Worm (Caenorhabditis elegans) whole organism, L4 larva: ENCODE data around the gene ZK105.13.

Experiments
- F10B5.3 ChIP-seq: sonication (generic microtip); optimal IDR thresholded peaks from 2 replicates; lab custom pipeline; 2016; ENCODE audit warnings: mild to moderate bottlenecking, missing genetic modification characterization, missing compliant biosample characterization
- R02D3.7 ChIP-seq: fragments of 150-350 bp; sonication (generic microtip); optimal IDR thresholded peaks from 3 replicates; lab custom pipeline; 2014; ENCODE audit warnings: missing biosample characterization, missing genetic modification characterization
- T20F7.1 ChIP-seq: fragments of 200-800 bp; sonication (Bioruptor generic); optimal IDR thresholded peaks from 2 replicates; lab custom pipeline; 2018; ENCODE audit warnings: mild to moderate bottlenecking, missing genetic modification characterization, missing compliant biosample characterization
- T26A8.4 ChIP-seq: fragments of 200-800 bp; sonication (Bioruptor generic); IDR thresholded peaks from 2 replicates; pipeline ENCODE4 v1.3.6; 2022; ENCODE audit warnings: missing genetic modification characterization, missing compliant biosample characterization
- Y48G9A.11 ChIP-seq: fragments of 200-800 bp; sonication (Bioruptor generic); IDR thresholded peaks from 2 replicates; pipeline ENCODE4 v1.3.6; 2022; ENCODE audit warnings: missing genetic modification reagents, missing genetic modification characterization, missing compliant biosample characterization
- Y5F2A.4 ChIP-seq: fragments of 200-800 bp; sonication (Bioruptor generic); optimal IDR thresholded peaks from 2 replicates; lab custom pipeline; 2018; ENCODE audit warnings: mild to moderate bottlenecking, missing genetic modification characterization, missing compliant biosample characterization
- ZK337.2 ChIP-seq: fragments of 200-800 bp; sonication (Bioruptor generic); IDR thresholded peaks from 2 replicates; pipeline ENCODE4 v1.3.6; 2022; ENCODE audit warnings: missing genetic modification reagents, missing genetic modification characterization, missing compliant biosample characterization
- ZK546.5 ChIP-seq, 2 experiments: sonication (generic microtip); optimal IDR thresholded peaks; 2 replicates each; lab custom pipeline; 2017; ENCODE audit warnings: missing biosample characterization in 2 of 2, missing genetic modification characterization in 2 of 2
- aha-1 ChIP-seq: fragments of 150-350 bp; peaks from one replicate; lab custom pipeline; 2014; ENCODE audit warnings: missing biosample characterization, missing genetic modification characterization
- ama-1 ChIP-seq: fragments of 150-350 bp; optimal IDR thresholded peaks from 2 replicates; lab custom pipeline; 2014; ENCODE audit warnings: inconsistent platforms, mixed read lengths
- ceh-20 ChIP-seq: fragments of 200-800 bp; sonication (Bioruptor generic); IDR thresholded peaks from 2 replicates; pipeline ENCODE4 v1.3.6; 2022; ENCODE audit warnings: missing genetic modification reagents, missing genetic modification characterization, missing compliant biosample characterization
- ceh-28 ChIP-seq: fragments of 150-350 bp; optimal IDR thresholded peaks from 2 replicates; lab custom pipeline; 2014; ENCODE audit warnings: missing biosample characterization, missing genetic modification reagents, missing genetic modification characterization
- ceh-44 ChIP-seq: fragments of 200-800 bp; sonication (Bioruptor generic); IDR thresholded peaks from 2 replicates; pipeline ENCODE4 v1.3.6; 2022; ENCODE audit warnings: missing genetic modification reagents, missing genetic modification characterization, missing compliant biosample characterization
- ctbp-1 ChIP-seq: fragments of 200-800 bp; sonication (Bioruptor generic); IDR thresholded peaks from 2 replicates; pipeline ENCODE4 v1.3.6; 2022; ENCODE audit warnings: missing genetic modification reagents, missing genetic modification characterization, missing compliant biosample characterization
- daf-12 ChIP-seq: fragments of 150-350 bp; optimal IDR thresholded peaks from 2 replicates; lab custom pipeline; 2014; ENCODE audit warnings: missing biosample characterization, missing genetic modification reagents, missing genetic modification characterization
- daf-16 ChIP-seq, 3 experiments: sonication (generic microtip); optimal IDR thresholded peaks; 2 replicates each; lab custom pipeline; 2016 to 2017; ENCODE audit warnings: missing genetic modification characterization in 3 of 3, missing genetic modification reagents in 3 of 3, mild to moderate bottlenecking in 2 of 3, missing compliant biosample characterization in 2 of 3, missing biosample characterization in 1 of 3, moderate library complexity in 1 of 3
- daf-19 ChIP-seq: fragments of 200-800 bp; sonication (Bioruptor generic); conservative IDR thresholded peaks from 2 replicates; pipeline ENCODE4 v1.3.6; 2022; ENCODE audit warnings: missing genetic modification characterization, missing compliant biosample characterization
- dmd-8 ChIP-seq: fragments of 200-800 bp; sonication (Bioruptor generic); IDR thresholded peaks from 2 replicates; pipeline ENCODE4 v1.3.6; 2022; ENCODE audit warnings: missing genetic modification characterization, missing compliant biosample characterization
- duxl-1 ChIP-seq: sonication (generic microtip); optimal IDR thresholded peaks from 2 replicates; lab custom pipeline; 2016; ENCODE audit warnings: mild to moderate bottlenecking, missing genetic modification characterization, moderate library complexity, missing compliant biosample characterization; ENCODE audit not compliant: poor library complexity
- egl-43 ChIP-seq: fragments of 200-800 bp; sonication (Bioruptor generic); IDR thresholded peaks from 2 replicates; pipeline ENCODE4 v1.3.6; 2022; ENCODE audit warnings: missing genetic modification reagents, missing genetic modification characterization, missing compliant biosample characterization
- hlh-30 ChIP-seq: sonication (generic microtip); optimal IDR thresholded peaks from 2 replicates; lab custom pipeline; 2017; ENCODE audit warnings: antibody characterized with exemption, mild to moderate bottlenecking, missing genetic modification characterization, missing compliant biosample characterization; ENCODE audit not compliant: insufficient read depth
- hmg-1.1 ChIP-seq: fragments of 200-800 bp; sonication (Bioruptor generic); IDR thresholded peaks from 2 replicates; pipeline ENCODE4 v1.3.6; 2022; ENCODE audit warnings: missing genetic modification reagents, missing genetic modification characterization, missing compliant biosample characterization
- jun-1 ChIP-seq: fragments of 150-350 bp; optimal IDR thresholded peaks from 2 replicates; lab custom pipeline; 2014; ENCODE audit warnings: missing biosample characterization, missing genetic modification reagents, missing genetic modification characterization
- lim-7 ChIP-seq: fragments of 200-800 bp; sonication (Bioruptor generic); IDR thresholded peaks from 2 replicates; pipeline ENCODE4 v1.3.6; 2022; ENCODE audit warnings: missing genetic modification characterization, missing compliant biosample characterization
- lin-29 ChIP-seq: fragments of 200-800 bp; sonication (Bioruptor generic); IDR thresholded peaks from 2 replicates; pipeline ENCODE4 v1.3.6; 2022; ENCODE audit warnings: missing genetic modification reagents, missing genetic modification characterization, missing compliant biosample characterization
- lin-39 ChIP-seq: fragments of 150-350 bp; optimal IDR thresholded peaks from 2 replicates; lab custom pipeline; 2014; ENCODE audit warnings: missing biosample characterization, missing genetic modification reagents, missing genetic modification characterization
- lir-3 ChIP-seq: sonication (generic microtip); optimal IDR thresholded peaks from 2 replicates; lab custom pipeline; 2016; ENCODE audit warnings: mild to moderate bottlenecking, missing genetic modification characterization, missing compliant biosample characterization
- lsy-2 ChIP-seq, 2 experiments: fragments of 150-350 bp in 1 of 2; sonication (generic microtip) in 1 of 2; optimal IDR thresholded peaks; 2 replicates each; lab custom pipeline; 2014 to 2017; ENCODE audit warnings: missing biosample characterization in 2 of 2, missing genetic modification characterization in 2 of 2
- madf-9 ChIP-seq: fragments of 200-800 bp; sonication (Bioruptor generic); conservative IDR thresholded peaks from 2 replicates; pipeline ENCODE4 v1.3.6; 2022; ENCODE audit warnings: missing genetic modification reagents, missing genetic modification characterization, missing compliant biosample characterization
- mdt-29 ChIP-seq: fragments of 200-800 bp; sonication (Bioruptor generic); IDR thresholded peaks from 2 replicates; pipeline ENCODE4 v1.3.6; 2022; ENCODE audit warnings: missing genetic modification reagents, missing genetic modification characterization, missing compliant biosample characterization
- mep-1 ChIP-seq: fragments of 150-350 bp; sonication (generic microtip); optimal IDR thresholded peaks from 3 replicates; lab custom pipeline; 2014; ENCODE audit warnings: missing biosample characterization, missing genetic modification characterization
- mes-2 ChIP-seq: sonication (generic microtip); optimal IDR thresholded peaks from 2 replicates; lab custom pipeline; 2016; ENCODE audit warnings: missing genotype, mild to moderate bottlenecking, missing genetic modification characterization, missing compliant biosample characterization; ENCODE audit not compliant: poor library complexity, severe bottlenecking
- mxl-3 ChIP-seq: fragments of 200-800 bp; sonication (Bioruptor generic); optimal IDR thresholded peaks from 2 replicates; lab custom pipeline; 2018; ENCODE audit warnings: mild to moderate bottlenecking, missing genetic modification characterization, missing compliant biosample characterization
- nhr-111 ChIP-seq: fragments of 200-800 bp; sonication (Bioruptor generic); optimal IDR thresholded peaks from 2 replicates; lab custom pipeline; 2018; ENCODE audit warnings: mild to moderate bottlenecking, missing genetic modification characterization, missing compliant biosample characterization
- nhr-28 ChIP-seq: fragments of 150-350 bp; optimal IDR thresholded peaks from 2 replicates; lab custom pipeline; 2014; ENCODE audit warnings: missing biosample characterization, missing genetic modification characterization
- nhr-42 ChIP-seq: fragments of 200-800 bp; sonication (Bioruptor generic); IDR thresholded peaks from 2 replicates; pipeline ENCODE4 v1.3.6; 2022; ENCODE audit warnings: missing genetic modification characterization, missing compliant biosample characterization
- nhr-48 ChIP-seq: sonication (generic microtip); optimal IDR thresholded peaks from 2 replicates; lab custom pipeline; 2016; ENCODE audit warnings: mild to moderate bottlenecking, missing genetic modification characterization, missing compliant biosample characterization
- nhr-76 ChIP-seq: fragments of 150-350 bp; optimal IDR thresholded peaks from 2 replicates; lab custom pipeline; 2014; ENCODE audit warnings: missing biosample characterization, missing genetic modification characterization
- nhr-77 ChIP-seq: fragments of 150-350 bp; optimal IDR thresholded peaks from 2 replicates; lab custom pipeline; 2014; ENCODE audit warnings: missing biosample characterization, missing genetic modification characterization
- php-3 ChIP-seq: fragments of 200-800 bp; sonication (Bioruptor generic); IDR thresholded peaks from 2 replicates; pipeline ENCODE4 v1.3.6; 2022; ENCODE audit warnings: missing genetic modification reagents, missing genetic modification characterization, missing compliant biosample characterization
- pqm-1 ChIP-seq: sonication (generic microtip); optimal IDR thresholded peaks from 2 replicates; lab custom pipeline; 2017; ENCODE audit warnings: missing biosample characterization, missing genetic modification characterization
- rbr-2 ChIP-seq: sonication (generic microtip); optimal IDR thresholded peaks from 2 replicates; lab custom pipeline; 2016; ENCODE audit warnings: missing genotype, missing genetic modification characterization, missing compliant biosample characterization
- skn-1 ChIP-seq: fragments of 150-350 bp; optimal IDR thresholded peaks from 2 replicates; lab custom pipeline; 2014; ENCODE audit warnings: missing biosample characterization, missing genetic modification characterization
- snpc-1.2 ChIP-seq: fragments of 200-800 bp; sonication (Bioruptor generic); IDR thresholded peaks from 2 replicates; pipeline ENCODE4 v1.3.6; 2022; ENCODE audit warnings: missing genetic modification reagents, missing genetic modification characterization, missing compliant biosample characterization
- snpc-4 ChIP-seq: fragments of 150-350 bp; optimal IDR thresholded peaks from 2 replicates; lab custom pipeline; 2014; ENCODE audit warnings: missing biosample characterization, missing genetic modification characterization
- vab-7 ChIP-seq: fragments of 200-800 bp; sonication (Bioruptor generic); IDR thresholded peaks from 2 replicates; pipeline ENCODE4 v1.3.6; 2022; ENCODE audit warnings: missing genetic modification reagents, missing genetic modification characterization, missing compliant biosample characterization
- zag-1 ChIP-seq: fragments of 150-350 bp; optimal IDR thresholded peaks from 2 replicates; lab custom pipeline; 2014; ENCODE audit warnings: missing biosample characterization, missing genetic modification characterization
- zfp-2 ChIP-seq: sonication (generic microtip); optimal IDR thresholded peaks from 2 replicates; lab custom pipeline; 2016; ENCODE audit warnings: mild to moderate bottlenecking, missing genetic modification characterization, missing compliant biosample characterization
- zip-11 ChIP-seq: fragments of 200-800 bp; sonication (Bioruptor generic); IDR thresholded peaks from 2 replicates; pipeline ENCODE4 v1.3.6; 2022; ENCODE audit warnings: missing genetic modification characterization, missing compliant biosample characterization
- zip-2 ChIP-seq: fragments of 150-350 bp; optimal IDR thresholded peaks from 2 replicates; lab custom pipeline; 2014; ENCODE audit warnings: missing biosample characterization, missing genetic modification characterization

Gene ZK105.13

DNA sequence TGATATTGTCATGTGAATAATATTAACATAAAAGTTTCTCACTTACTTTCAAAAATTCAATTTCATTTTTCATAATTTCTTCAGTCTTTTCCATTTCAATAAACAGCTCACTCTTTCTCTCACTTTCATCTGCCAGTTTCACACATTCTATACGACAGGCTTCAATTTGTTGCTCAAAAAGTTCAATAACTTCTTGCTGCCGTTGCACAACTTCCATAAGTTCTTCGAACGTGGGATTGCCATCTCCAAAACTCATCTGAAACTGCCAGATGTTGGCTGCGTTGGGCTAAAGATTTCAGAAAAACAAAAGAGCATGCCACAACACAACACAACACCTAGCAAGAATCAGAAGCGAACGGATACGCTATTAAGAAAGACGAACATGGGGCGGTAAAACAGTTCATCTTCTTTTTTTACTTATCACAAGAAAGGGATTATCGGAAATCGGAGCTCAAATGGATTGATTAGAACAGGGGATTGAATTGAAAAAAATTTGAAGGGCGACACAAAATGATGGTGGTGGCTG, 20.3 kb upstream of the ZK105.13 start:
- TF ChIP-seq nhr-48 (tag; lab: Kevin White, UChicago) (peak; percentile 13), daf-12 (no peak), snpc-4 (tag; lab: Kevin White, UChicago) (no peak), hlh-30 (tag; lab: Kevin White, UChicago) (no peak), daf-19 (no peak), ceh-28 (no peak), T20F7.1 (GFP tag; lab: Kevin White, UChicago) (no peak), ceh-20 (no peak), Y48G9A.11 (GFP tag; lab: Robert Waterston, UW) (no peak), mep-1 (tag; lab: Kevin White, UChicago) (peak; percentile 26), php-3 (GFP tag; lab: Robert Waterston, UW) (no peak), F10B5.3 (tag; lab: Kevin White, UChicago) (no peak), lim-7 (GFP tag; lab: Robert Waterston, UW) (0 out of 2 replicates have a peak, but pooled peaks have one; percentile 26), rbr-2 (tag; lab: Kevin White, UChicago) (no peak), ctbp-1 (GFP tag; lab: Robert Waterston, UW) (no peak), lin-39 (tag; lab: Kevin White, UChicago) (no peak), ceh-44 (GFP tag; lab: Robert Waterston, UW) (no peak), zip-11 (0 out of 2 replicates have a peak, but pooled peaks have one; percentile 9), T26A8.4 (GFP tag; lab: Robert Waterston, UW) (no peak), Y5F2A.4 (peak; percentile 1), nhr-111 (no peak), aha-1 (peak; percentile 83), lin-29 (GFP tag; lab: Robert Waterston, UW) (no peak), zag-1 (tag; lab: Kevin White, UChicago) (no peak), mxl-3 (GFP tag; lab: Kevin White, UChicago) (no peak), ZK337.2 (GFP tag; lab: Robert Waterston, UW) (no peak), duxl-1 (tag; lab: Kevin White, UChicago) (no peak), zfp-2 (tag; lab: Kevin White, UChicago) (no peak), dmd-8 (GFP tag; lab: Robert Waterston, UW) (no peak), nhr-76 (tag; lab: Kevin White, UChicago) (no peak), ama-1 (peak; percentile 46), skn-1 (tag; lab: Kevin White, UChicago) (no peak), jun-1 (tag; lab: Kevin White, UChicago) (no peak), ZK546.5 (tag; optimal IDR thresholded peaks at IDR 0.05; lab: Kevin White, UChicago) (no peak), madf-9 (GFP tag; lab: Robert Waterston, UW) (no peak), lsy-2 (tag; optimal IDR thresholded peaks at IDR 0.05; lab: Kevin White, UChicago) (peak in 1 of 2 experiments; percentile 32), pqm-1 (tag; lab: Kevin White, UChicago) (no peak), egl-43 (GFP tag; lab: Robert Waterston, UW) (0 out of 2 replicates have a peak, but pooled peaks have one; percentile 24)

ce11 chrV:7730488-7730887, 17.5 kb upstream of the ZK105.13 start:
- TF ChIP-seq vab-7 (GFP tag; lab: Robert Waterston, UW): no peak
- TF ChIP-seq ceh-20: no peak
- TF ChIP-seq F10B5.3 (tag; lab: Kevin White, UChicago): no peak
- TF ChIP-seq nhr-111: no peak
- no peak for TF ChIP-seq nhr-42 (GFP tag; lab: Robert Waterston, UW)
- TF ChIP-seq mes-2 (tag; lab: Kevin White, UChicago): peak; percentile 67
- TF ChIP-seq T26A8.4 (GFP tag; lab: Robert Waterston, UW): peak; percentile 77
- TF ChIP-seq daf-12: no peak
- TF ChIP-seq nhr-28 (tag; lab: Kevin White, UChicago): peak; percentile 7
- peak; percentile 52; the same call in 1 of the 2 replicates for TF ChIP-seq snpc-1.2 (GFP tag; lab: Robert Waterston, UW)
- no peak for TF ChIP-seq nhr-77 (tag; lab: Kevin White, UChicago)
- no peak for TF ChIP-seq madf-9 (GFP tag; lab: Robert Waterston, UW)
- no peak for TF ChIP-seq lir-3 (tag; lab: Kevin White, UChicago)
- no peak for TF ChIP-seq mdt-29 (GFP tag; lab: Robert Waterston, UW)
- no peak for TF ChIP-seq R02D3.7 (tag; lab: Kevin White, UChicago)
- no peak for TF ChIP-seq zip-11
- no peak for TF ChIP-seq daf-16 (GFP tag; optimal IDR thresholded peaks at IDR 0.05; lab: Kevin White, UChicago)
- peak; percentile 88 for TF ChIP-seq daf-16 (tag; optimal IDR thresholded peaks at IDR 0.05; lab: Kevin White, UChicago)
- TF ChIP-seq aha-1: no peak
- no peak for TF ChIP-seq ama-1
- TF ChIP-seq zip-2 (tag; lab: Kevin White, UChicago): no peak
- TF ChIP-seq pqm-1 (tag; lab: Kevin White, UChicago): no peak
- 0 out of 2 replicates have a peak, but pooled peaks have one; percentile 45 for TF ChIP-seq hmg-1.1 (GFP tag; lab: Robert Waterston, UW)
